Fruit fly (Drosophila melanogaster): ENCODE measurements around the gene CG32213.

- TF ChIP-seq Dll (optimal IDR thresholded peaks at IDR 0.05) (no peak), usp (GFP tag; optimal IDR thresholded peaks at IDR 0.05) (no peak), CG8478 (optimal IDR thresholded peaks at IDR 0.05) (no peak), pan (optimal IDR thresholded peaks at IDR 0.05) (no peak), EcR (GFP tag; optimal IDR thresholded peaks at IDR 0.05) (no peak), psq (optimal IDR thresholded peaks at IDR 0.05) (no peak)
Measured at dm6 chr3L:19497623-19498022, 22.0 kb downstream of the CG32213 start, which contains the start of gene CG9449.

Data from whole organism.